Fruit fly (Drosophila melanogaster): ENCODE results near the gene CG1840.

CG1840 gene

dm6 chrX:11894198-11894597, 6.0 kb downstream of the CG1840 start:
- TF ChIP-seq CG32121 (GFP tag; IDR thresholded peaks at IDR 0.05) (no peak), CG10348 (GFP tag; IDR thresholded peaks at IDR 0.05) (no peak), CG9948 (tag; optimal IDR thresholded peaks at IDR 0.05) (no peak), Pif1A (GFP tag; optimal IDR thresholded peaks at IDR 0.05) (no peak), rn (GFP tag; IDR thresholded peaks at IDR 0.05) (no peak), CG14655 (GFP tag; optimal IDR thresholded peaks at IDR 0.05) (no peak), Snoo (tag; optimal IDR thresholded peaks at IDR 0.05) (no peak), CG15710 (tag; optimal IDR thresholded peaks at IDR 0.05) (no peak), CG4496 (GFP tag; IDR thresholded peaks at IDR 0.05) (no peak), Pif1B (GFP tag; optimal IDR thresholded peaks at IDR 0.05) (no peak), fd96Ca (GFP tag; IDR thresholded peaks at IDR 0.05) (no peak)

dm6 chrX:11895141-11895540, 7.0 kb downstream of the CG1840 start:
- TF ChIP-seq fd96Ca (GFP tag; IDR thresholded peaks at IDR 0.05) (no peak), rn (GFP tag; IDR thresholded peaks at IDR 0.05) (no peak), CG8159 (tag; optimal IDR thresholded peaks at IDR 0.05) (no peak), Pif1B (GFP tag; optimal IDR thresholded peaks at IDR 0.05) (no peak), CG4496 (GFP tag; IDR thresholded peaks at IDR 0.05) (no peak), Ets98B (GFP tag; IDR thresholded peaks at IDR 0.05) (no peak), CG34367 (tag; optimal IDR thresholded peaks at IDR 0.05) (no peak), CG17806 (tag; optimal IDR thresholded peaks at IDR 0.05) (no peak), CG15710 (tag; optimal IDR thresholded peaks at IDR 0.05) (no peak), CG14655 (GFP tag; optimal IDR thresholded peaks at IDR 0.05) (no peak), EcR (GFP tag; optimal IDR thresholded peaks at IDR 0.05) (no peak), Pif1A (GFP tag; optimal IDR thresholded peaks at IDR 0.05) (no peak), CG10348 (GFP tag; IDR thresholded peaks at IDR 0.05) (no peak), Snoo (tag; optimal IDR thresholded peaks at IDR 0.05) (no peak), CG9948 (tag; optimal IDR thresholded peaks at IDR 0.05) (no peak), CG32121 (GFP tag; IDR thresholded peaks at IDR 0.05) (no peak), CG13204 (GFP tag; optimal IDR thresholded peaks at IDR 0.05) (no peak)

- no peak for TF ChIP-seq gl (tag; optimal IDR thresholded peaks at IDR 0.05)
- TF ChIP-seq CG12605 (GFP tag; IDR thresholded peaks at IDR 0.05): no peak
- no peak for TF ChIP-seq CG17806 (tag; optimal IDR thresholded peaks at IDR 0.05)
- no peak for TF ChIP-seq CG9948 (tag; optimal IDR thresholded peaks at IDR 0.05)
- no peak for TF ChIP-seq CG13204 (GFP tag; optimal IDR thresholded peaks at IDR 0.05)
- TF ChIP-seq CG8301 (tag; optimal IDR thresholded peaks at IDR 0.05): no peak
- TF ChIP-seq Snoo (tag; optimal IDR thresholded peaks at IDR 0.05): no peak
- no peak for TF ChIP-seq CG34367 (tag; optimal IDR thresholded peaks at IDR 0.05)
- no peak for TF ChIP-seq CG4496 (GFP tag; IDR thresholded peaks at IDR 0.05)
Observed at dm6 chrX:11905144-11905543, 17.0 kb downstream of the CG1840 start, which contains the start of gene Upf1. Upf1 (minus strand) TSS chrX:11905371.

- TF ChIP-seq fd96Ca (GFP tag; IDR thresholded peaks at IDR 0.05) (no peak), CG8301 (tag; optimal IDR thresholded peaks at IDR 0.05) (no peak), CG17806 (tag; optimal IDR thresholded peaks at IDR 0.05) (no peak)
Observed at dm6 chrX:11906818-11907281, 18.7 kb downstream of the CG1840 start, which contains the start of gene CG43156. CG43156 (minus strand) TSS chrX:11906868.

- peak; percentile 23 for TF ChIP-seq EcR (GFP tag; optimal IDR thresholded peaks at IDR 0.05)
- no peak for TF ChIP-seq CG34367 (tag; optimal IDR thresholded peaks at IDR 0.05)
Observed at dm6 chrX:11913581-11913980, 25.4 kb downstream of the CG1840 start.

dm6 chrX:11915154-11915593, 27.0 kb downstream of the CG1840 start:
- TF ChIP-seq CG13204 (GFP tag; optimal IDR thresholded peaks at IDR 0.05): peak; percentile 80
- peak; percentile 84 for TF ChIP-seq CG4496 (GFP tag; IDR thresholded peaks at IDR 0.05)
- peak; percentile 90 for TF ChIP-seq CG14655 (GFP tag; optimal IDR thresholded peaks at IDR 0.05)
- TF ChIP-seq CG10348 (GFP tag; IDR thresholded peaks at IDR 0.05): peak; percentile 45; the same call in 1 of the 2 replicates
- peak; percentile 90 for TF ChIP-seq CG8301 (tag; optimal IDR thresholded peaks at IDR 0.05)
- TF ChIP-seq CG8159 (tag; optimal IDR thresholded peaks at IDR 0.05): peak; percentile 93
- TF ChIP-seq CG32121 (GFP tag; IDR thresholded peaks at IDR 0.05): peak; percentile 90
- TF ChIP-seq CG17806 (tag; optimal IDR thresholded peaks at IDR 0.05): peak; percentile 87
- TF ChIP-seq fd96Ca (GFP tag; IDR thresholded peaks at IDR 0.05): peak; percentile 58; the same call in 2 of the 3 replicates
- TF ChIP-seq CG12605 (GFP tag; IDR thresholded peaks at IDR 0.05): peak; percentile 80
- TF ChIP-seq Pif1A (GFP tag; optimal IDR thresholded peaks at IDR 0.05): peak; percentile 66
- TF ChIP-seq CG9948 (tag; optimal IDR thresholded peaks at IDR 0.05): peak; percentile 87
- peak; percentile 81 for TF ChIP-seq Pif1B (GFP tag; optimal IDR thresholded peaks at IDR 0.05)
- peak; percentile 87 for TF ChIP-seq CG34367 (tag; optimal IDR thresholded peaks at IDR 0.05)
- peak; percentile 42 for TF ChIP-seq EcR (GFP tag; optimal IDR thresholded peaks at IDR 0.05)
- TF ChIP-seq rn (GFP tag; IDR thresholded peaks at IDR 0.05): peak; percentile 67
- peak; percentile 78 for TF ChIP-seq Ets98B (GFP tag; IDR thresholded peaks at IDR 0.05)
- peak; percentile 92 for TF ChIP-seq CG15710 (tag; optimal IDR thresholded peaks at IDR 0.05)
- TF ChIP-seq Snoo (tag; optimal IDR thresholded peaks at IDR 0.05): peak; percentile 86
- TF ChIP-seq gl (tag; optimal IDR thresholded peaks at IDR 0.05): peak; percentile 65
- TF ChIP-seq D1 (tag; optimal IDR thresholded peaks at IDR 0.05): peak; percentile 79
